Fruit fly (Drosophila melanogaster): ENCODE results near the gene CG1637.

The CG1637 gene

DNA sequence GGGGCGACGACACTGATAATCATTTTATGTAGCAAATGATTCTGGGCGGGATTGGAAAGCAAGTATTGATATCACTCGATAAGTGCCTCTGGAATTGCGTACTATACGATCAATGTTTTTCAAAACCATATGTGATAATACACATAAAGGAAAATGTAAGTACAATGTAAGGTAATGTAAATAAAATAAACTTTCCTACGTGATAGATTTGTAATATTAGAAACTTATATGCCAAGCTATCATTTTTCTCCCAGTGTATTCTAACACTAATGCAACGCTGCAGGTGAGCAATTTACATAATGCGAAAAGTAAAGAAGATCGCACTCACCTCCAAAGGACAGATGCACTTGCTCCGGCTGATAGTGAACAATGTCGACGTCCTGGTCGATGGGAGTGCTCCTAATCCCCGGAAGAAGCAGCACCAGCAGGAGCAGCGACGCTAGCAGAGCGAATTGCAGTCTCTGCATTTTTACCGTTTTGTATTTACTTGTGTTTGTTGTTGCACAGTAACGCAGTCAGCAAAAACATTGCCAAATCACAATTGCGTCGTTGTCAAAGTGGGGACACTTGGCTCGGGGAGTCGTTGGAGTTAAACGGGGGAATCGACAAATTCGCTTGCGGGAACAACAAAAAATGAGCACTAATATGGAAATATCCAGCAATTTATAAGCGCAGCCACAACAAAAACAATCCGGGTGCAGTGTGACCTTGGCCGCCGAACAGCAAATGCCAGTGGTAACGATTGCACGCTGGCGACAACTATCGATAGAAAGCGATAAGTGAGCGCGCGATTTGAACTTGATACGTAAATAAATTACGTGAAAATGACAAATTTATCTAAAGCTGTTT, at the start of gene CG1637 (continued):
- no peak for TF ChIP-seq Bteb2 (GFP tag; optimal IDR thresholded peaks at IDR 0.05)
- no peak for TF ChIP-seq NK7.1 (GFP tag; optimal IDR thresholded peaks at IDR 0.05)
- no peak for TF ChIP-seq eyg (GFP tag; optimal IDR thresholded peaks at IDR 0.05)
- TF ChIP-seq CG17186 (GFP tag; optimal IDR thresholded peaks at IDR 0.05) = peak; percentile 35
- peak; percentile 64 for TF ChIP-seq Sry-δ (GFP tag; optimal IDR thresholded peaks at IDR 0.05)
- no peak for TF ChIP-seq CG6683 (GFP tag; optimal IDR thresholded peaks at IDR 0.05)
- TF ChIP-seq grn (GFP tag; optimal IDR thresholded peaks at IDR 0.05) = no peak
- 0 out of 2 replicates have a peak, but pooled peaks have one; percentile 14 for TF ChIP-seq CG3847 (GFP tag; IDR thresholded peaks at IDR 0.05)
- TF ChIP-seq CG15514 (GFP tag; optimal IDR thresholded peaks at IDR 0.05) = peak; percentile 42
- no peak for TF ChIP-seq CrebB (tag; optimal IDR thresholded peaks at IDR 0.05)
- no peak for TF ChIP-seq dysf (GFP tag; IDR thresholded peaks at IDR 0.05)
- TF ChIP-seq CG18011 (GFP tag; optimal IDR thresholded peaks at IDR 0.05) = no peak
- TF ChIP-seq CG10543 (GFP tag; optimal IDR thresholded peaks at IDR 0.05) = no peak
- no peak for TF ChIP-seq CG4282 (GFP tag; optimal IDR thresholded peaks at IDR 0.05)
- no peak for TF ChIP-seq CG10462 (GFP tag; optimal IDR thresholded peaks at IDR 0.05)
- no peak for TF ChIP-seq ac (GFP tag; optimal IDR thresholded peaks at IDR 0.05)
- no peak for TF ChIP-seq tin (GFP tag; optimal IDR thresholded peaks at IDR 0.05)
- no peak for TF ChIP-seq chif (GFP tag; optimal IDR thresholded peaks at IDR 0.05)
- no peak for TF ChIP-seq lab (GFP tag; optimal IDR thresholded peaks at IDR 0.05)
- TF ChIP-seq exex (tag; optimal IDR thresholded peaks at IDR 0.05) = no peak
- no peak for TF ChIP-seq pnt (GFP tag; optimal IDR thresholded peaks at IDR 0.05)
- no peak for TF ChIP-seq Fer1 (GFP tag; optimal IDR thresholded peaks at IDR 0.05)
- no peak for TF ChIP-seq CG12219 (GFP tag; optimal IDR thresholded peaks at IDR 0.05)
- TF ChIP-seq fd64A (GFP tag; optimal IDR thresholded peaks at IDR 0.05) = no peak
- TF ChIP-seq CG7745 (tag; optimal IDR thresholded peaks at IDR 0.05) = no peak
- no peak for TF ChIP-seq Dad (GFP tag; optimal IDR thresholded peaks at IDR 0.05)
- no peak for TF ChIP-seq CG3065 (GFP tag; optimal IDR thresholded peaks at IDR 0.05)
- no peak for TF ChIP-seq chm (GFP tag; IDR thresholded peaks at IDR 0.05)
- TF ChIP-seq unc-4 (GFP tag; IDR thresholded peaks at IDR 0.05; ENCODE audit: partially characterized antibody) = peak; percentile 65
- TF ChIP-seq vfl (GFP tag; optimal IDR thresholded peaks at IDR 0.05) = no peak
- TF ChIP-seq zfh2 (GFP tag; optimal IDR thresholded peaks at IDR 0.05) = no peak
- no peak for TF ChIP-seq CG4820 (GFP tag; optimal IDR thresholded peaks at IDR 0.05)
- no peak for TF ChIP-seq CG15696 (tag; optimal IDR thresholded peaks at IDR 0.05)
- TF ChIP-seq CG8478 (optimal IDR thresholded peaks at IDR 0.05) = no peak
- no peak for TF ChIP-seq dati (GFP tag; IDR thresholded peaks at IDR 0.05)
- peak; percentile 64 for TF ChIP-seq MESR4 (GFP tag; optimal IDR thresholded peaks at IDR 0.05)
- no peak for TF ChIP-seq br (optimal IDR thresholded peaks at IDR 0.05)
- no peak for TF ChIP-seq Nf-YA (GFP tag; IDR thresholded peaks at IDR 0.05)
- TF ChIP-seq ash1 (GFP tag; optimal IDR thresholded peaks at IDR 0.05) = no peak
- TF ChIP-seq CG9437 (GFP tag; optimal IDR thresholded peaks at IDR 0.05) = peak; percentile 96
- no peak for TF ChIP-seq zen (tag; optimal IDR thresholded peaks at IDR 0.05)
- TF ChIP-seq NC2α (GFP tag; optimal IDR thresholded peaks at IDR 0.05) = no peak
- peak; percentile 35 for TF ChIP-seq trem (tag; optimal IDR thresholded peaks at IDR 0.05)
- TF ChIP-seq CG7928 (GFP tag; optimal IDR thresholded peaks at IDR 0.05) = no peak
- TF ChIP-seq sug (tag; optimal IDR thresholded peaks at IDR 0.05) = no peak
- no peak for TF ChIP-seq CG5245 (GFP tag; optimal IDR thresholded peaks at IDR 0.05)
- no peak for TF ChIP-seq TFAM (GFP tag; optimal IDR thresholded peaks at IDR 0.05)
- TF ChIP-seq CG2129 (GFP tag; IDR thresholded peaks at IDR 0.05; ENCODE audit: partially characterized antibody) = no peak
- TF ChIP-seq CG12769 (tag; optimal IDR thresholded peaks at IDR 0.05) = no peak
- no peak for TF ChIP-seq CG15073 (GFP tag; optimal IDR thresholded peaks at IDR 0.05)

All from whole organism, embryonic.